Fruit fly (Drosophila melanogaster) whole organism: Measurements from ENCODE around the gene CG1582.

Experiments
- CG8478 ChIP-seq: fragments of >200 bp; optimal IDR thresholded peaks from 2 replicates; lab custom pipeline; 2018; ENCODE audit warnings: inconsistent platforms
- usp ChIP-seq: fragments of >200 bp; optimal IDR thresholded peaks from 2 replicates; lab custom pipeline; 2017; ENCODE audit warnings: missing biosample characterization, missing genetic modification characterization, mixed read lengths

DNA sequence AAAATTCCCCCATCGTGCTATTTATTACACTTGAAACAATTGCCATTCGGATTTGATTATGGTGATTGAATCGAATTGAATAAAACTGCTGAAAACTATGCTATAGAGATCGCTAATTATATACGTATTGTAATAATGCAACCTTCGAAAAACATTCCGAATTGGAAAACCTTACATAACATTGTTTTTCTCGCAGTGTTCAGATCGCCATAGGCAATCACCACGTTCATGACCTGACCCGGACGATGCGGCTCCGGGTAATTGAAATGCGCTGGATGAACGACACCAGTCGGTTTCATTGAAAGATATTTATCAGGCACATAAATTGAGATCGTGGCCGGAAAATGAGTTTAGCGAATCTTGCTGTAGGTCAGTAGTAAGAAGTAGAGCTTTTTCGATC lies 16.3 kb downstream of the CG1582 start:
- TF ChIP-seq CG8478 (lab: Kevin White, UChicago) (no peak), usp (GFP tag; lab: Kevin White, UChicago) (no peak)
